Worm (Caenorhabditis elegans): ENCODE measurements around the gene B0457.4.

DNA sequence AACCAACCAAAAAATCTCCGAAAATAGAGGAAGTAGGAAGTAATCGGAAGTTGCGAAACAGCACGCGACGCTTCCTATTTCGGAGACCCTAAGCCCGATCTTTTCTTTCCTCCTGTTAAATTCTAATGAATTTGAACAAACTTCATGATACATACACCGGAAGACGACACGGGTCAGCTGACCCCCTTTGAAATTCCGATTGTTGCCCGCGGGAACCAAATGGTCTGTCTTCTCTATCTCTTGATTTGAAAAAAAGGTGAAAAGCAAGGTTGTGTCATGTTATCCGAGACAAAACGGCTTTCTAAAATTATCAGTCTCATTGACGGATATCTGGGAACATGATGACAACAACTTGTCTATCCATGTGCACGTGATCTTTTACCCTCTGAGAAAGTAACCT is 47.3 kb upstream of the B0457.4 start:
- TF ChIP-seq nhr-12 (tag; optimal IDR thresholded peaks at IDR 0.05) (no peak), unc-86 (tag; optimal IDR thresholded peaks at IDR 0.05) (no peak), lin-35 (GFP tag; optimal IDR thresholded peaks at IDR 0.05) (no peak), aly-2 (tag; optimal IDR thresholded peaks at IDR 0.05) (no peak), lin-13 (GFP tag; optimal IDR thresholded peaks at IDR 0.05) (peak; percentile 15), lin-15B (tag; optimal IDR thresholded peaks at IDR 0.05) (no peak), unc-98 (GFP tag; IDR thresholded peaks at IDR 0.05) (0 out of 2 replicates have a peak, but pooled peaks have one; percentile 3), ama-1 (optimal IDR thresholded peaks at IDR 0.05) (no peak), nhr-237 (tag; optimal IDR thresholded peaks at IDR 0.05) (no peak), hpl-2 (GFP tag; optimal IDR thresholded peaks at IDR 0.05) (no peak), nhr-71 (tag; optimal IDR thresholded peaks at IDR 0.05) (peak; percentile 89), ceh-82 (tag; optimal IDR thresholded peaks at IDR 0.05) (no peak), elt-2 (tag; optimal IDR thresholded peaks at IDR 0.05) (no peak)

Data from whole organism, L1 larva.